Worm (Caenorhabditis elegans) whole organism, early embryonic: Measurements from ENCODE around the gene F58F6.5.
"Not testable (repeated sequence)": the region's sequence is repeated elsewhere in the genome, so short reads cannot be mapped to it uniquely, and the experiment has no call there.

Source experiments
- B0310.2 ChIP-seq: sonication (generic microtip); optimal IDR thresholded peaks from 2 replicates; lab custom pipeline; 2016; ENCODE audit warnings: mild to moderate bottlenecking, missing genetic modification characterization, missing compliant biosample characterization
- F13C5.2 ChIP-seq: sonication (generic microtip); optimal IDR thresholded peaks from 2 replicates; lab custom pipeline; 2017; ENCODE audit warnings: mild to moderate bottlenecking, missing genetic modification characterization, inconsistent platforms, missing compliant biosample characterization
- aly-1 ChIP-seq: sonication (generic microtip); optimal IDR thresholded peaks from 2 replicates; lab custom pipeline; 2016; ENCODE audit warnings: missing genetic modification characterization, missing compliant biosample characterization
- ama-1 ChIP-seq: fragments of 150-350 bp; optimal IDR thresholded peaks from 2 replicates; lab custom pipeline; 2014
- ceh-13 ChIP-seq: fragments of 200-800 bp; sonication (Bioruptor generic); optimal IDR thresholded peaks from 2 replicates; lab custom pipeline; 2018; ENCODE audit warnings: mild to moderate bottlenecking, missing genetic modification characterization, missing compliant biosample characterization
- ceh-36 ChIP-seq: sonication (generic microtip); optimal IDR thresholded peaks from 2 replicates; lab custom pipeline; 2016; ENCODE audit warnings: missing genetic modification characterization, inconsistent platforms, missing compliant biosample characterization
- ets-7 ChIP-seq: sonication (generic microtip); optimal IDR thresholded peaks from 2 replicates; lab custom pipeline; 2016; ENCODE audit warnings: missing genotype, missing genetic modification characterization, missing compliant biosample characterization
- flt-1 ChIP-seq: fragments of 200-800 bp; sonication (Bioruptor generic); IDR thresholded peaks from 2 replicates; pipeline ENCODE4 v1.3.6; 2022; ENCODE audit warnings: missing genetic modification characterization, missing compliant biosample characterization
- hmbx-1 ChIP-seq: sonication (generic microtip); optimal IDR thresholded peaks from 2 replicates; lab custom pipeline; 2016; ENCODE audit warnings: mild to moderate bottlenecking, missing genetic modification characterization, missing compliant biosample characterization
- hmg-4 ChIP-seq: fragments of 200-800 bp; sonication (Bioruptor generic); optimal IDR thresholded peaks from 2 replicates; lab custom pipeline; 2018; ENCODE audit warnings: mild to moderate bottlenecking, missing genetic modification characterization, missing compliant biosample characterization
- hnd-1 ChIP-seq: sonication (generic microtip); optimal IDR thresholded peaks from 2 replicates; lab custom pipeline; 2016; ENCODE audit warnings: missing genetic modification characterization, missing compliant biosample characterization
- pes-1 ChIP-seq: fragments of 200-800 bp; sonication (Bioruptor generic); IDR thresholded peaks from 2 replicates; pipeline ENCODE4 v1.3.6; 2022; ENCODE audit warnings: missing genetic modification reagents, missing genetic modification characterization, missing compliant biosample characterization
- scrt-1 ChIP-seq: fragments of 200-800 bp; sonication (Bioruptor generic); IDR thresholded peaks from 2 replicates; pipeline ENCODE4 v1.3.6; 2022; ENCODE audit warnings: missing genetic modification characterization, missing compliant biosample characterization
- sea-1 ChIP-seq: fragments of 200-800 bp; sonication (Bioruptor generic); conservative IDR thresholded peaks from 2 replicates; pipeline ENCODE4 v1.3.6; 2022; ENCODE audit warnings: missing genetic modification characterization, missing compliant biosample characterization
- tbx-11 ChIP-seq: fragments of 200-800 bp; sonication (Bioruptor generic); IDR thresholded peaks from 2 replicates; pipeline ENCODE4 v1.3.6; 2022; ENCODE audit warnings: missing genetic modification characterization, missing compliant biosample characterization
- tbx-37 ChIP-seq: fragments of 200-800 bp; sonication (Bioruptor generic); conservative IDR thresholded peaks from 2 replicates; pipeline ENCODE4 v1.3.6; 2022; ENCODE audit warnings: missing genetic modification reagents, missing genetic modification characterization, missing compliant biosample characterization
- tra-4 ChIP-seq: sonication (generic microtip); optimal IDR thresholded peaks from 2 replicates; lab custom pipeline; 2017; ENCODE audit warnings: missing genetic modification characterization, missing compliant biosample characterization

Gene F58F6.5

DNA sequence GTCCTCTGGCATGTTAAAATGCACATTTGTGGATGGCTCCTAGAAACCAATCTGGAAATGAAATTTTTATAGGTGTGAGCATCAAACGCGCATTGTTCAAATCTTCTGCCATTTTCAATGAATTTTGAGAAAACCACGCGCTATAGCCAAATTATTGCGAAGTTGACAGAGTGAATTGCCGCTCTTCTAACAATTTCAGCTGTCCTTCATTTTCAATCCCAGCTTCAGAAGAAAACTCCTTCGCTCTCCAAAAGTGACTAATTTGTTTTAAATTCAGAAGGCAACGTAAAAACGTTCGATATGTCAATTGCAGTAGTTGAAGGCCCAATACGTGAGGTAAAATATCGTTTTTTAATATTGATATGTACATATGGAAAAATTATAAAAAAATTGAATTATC, at the start of gene F58F6.5:
F58F6.5 (plus strand) TSS at position 301 of the 400 bp plus-strand sequence.
- not testable (repeated sequence) for TF ChIP-seq ceh-13 (GFP tag; lab: Kevin White, UChicago); B0310.2 (tag; lab: Kevin White, UChicago); ama-1 (lab: Kevin White, UChicago)

ce11 chrIV:1298984-1299383, 44.5 kb upstream of the F58F6.5 start:
- TF ChIP-seq ama-1 (lab: Kevin White, UChicago) (no peak), tbx-11 (no peak), hmg-4 (GFP tag; lab: Kevin White, UChicago) (no peak), aly-1 (no peak), flt-1 (GFP tag; lab: Robert Waterston, UW) (no peak), hnd-1 (no peak), hmbx-1 (tag; lab: Kevin White, UChicago) (no peak), ceh-13 (GFP tag; lab: Kevin White, UChicago) (no peak), pes-1 (no peak), F13C5.2 (no peak), tra-4 (no peak), sea-1 (GFP tag; lab: Robert Waterston, UW) (no peak), tbx-37 (no peak), scrt-1 (GFP tag; lab: Robert Waterston, UW) (no peak), ceh-36 (tag; lab: Kevin White, UChicago) (no peak)

ce11 chrIV:1309600-1310207, 33.8 kb upstream of the F58F6.5 start, which contains the start of the genes ddx-46 and F53H1.4:
ddx-46 (minus strand) TSS chrIV:1309650.
F53H1.4 (plus strand) TSS chrIV:1310166.
- TF ChIP-seq F13C5.2 (no peak), pes-1 (0 out of 2 replicates have a peak, but pooled peaks have one; percentile 39), tbx-37 (no peak), flt-1 (GFP tag; lab: Robert Waterston, UW) (no peak), ets-7 (tag; lab: Kevin White, UChicago) (no peak), ceh-36 (tag; lab: Kevin White, UChicago) (no peak)

DNA sequence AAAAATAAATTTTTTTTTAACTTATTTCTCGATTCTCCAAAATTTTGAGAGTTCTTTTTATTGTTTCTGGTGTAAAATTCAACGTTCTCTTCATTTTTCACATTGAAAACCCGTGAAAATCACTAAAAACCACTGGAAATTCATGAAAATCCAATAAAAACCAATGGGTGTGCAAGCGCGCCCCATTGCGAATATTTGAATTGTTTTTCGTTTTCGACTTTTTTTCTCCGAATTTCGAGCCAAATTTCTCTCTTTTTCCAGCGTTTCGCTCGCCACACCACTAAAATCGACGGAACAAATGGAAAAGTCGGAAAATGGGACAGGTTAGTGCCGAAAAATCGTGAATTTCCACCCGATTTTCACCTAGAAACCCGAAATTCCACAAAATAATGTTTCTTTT, 33.1 kb upstream of the F58F6.5 start:
- TF ChIP-seq ceh-13 (GFP tag; lab: Kevin White, UChicago) (no peak), tbx-37 (no peak), sea-1 (GFP tag; lab: Robert Waterston, UW) (no peak)

DNA sequence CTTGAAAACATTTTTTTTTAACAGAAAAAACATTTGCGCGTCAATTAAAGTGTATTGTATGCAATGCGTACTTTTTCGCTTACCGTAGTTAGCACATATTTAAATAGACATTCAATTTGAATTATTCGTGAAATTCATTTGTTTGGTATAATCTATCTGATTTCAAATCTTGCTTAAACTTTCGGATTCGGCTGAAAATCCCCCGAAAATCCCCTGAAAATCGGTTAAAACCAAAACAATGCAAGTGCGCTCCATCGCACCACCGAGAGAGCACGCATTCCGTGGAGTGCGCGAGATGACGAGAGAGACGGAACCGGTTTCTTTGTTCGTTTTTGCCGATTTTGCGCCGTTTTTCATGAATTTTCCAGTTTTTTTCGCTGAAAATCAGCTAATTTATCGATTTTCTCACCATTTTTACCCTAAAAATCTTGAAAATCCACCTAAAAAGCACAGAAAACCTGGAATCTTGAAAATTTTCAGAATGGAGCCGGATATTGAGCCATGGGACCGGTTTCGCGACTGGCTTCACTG, 14.7 kb upstream of the F58F6.5 start, which contains the start of gene F53H1.3:
F53H1.3 (plus strand) TSS at position 481 of the 531 bp plus-strand sequence.
- no peak for TF ChIP-seq B0310.2 (tag; lab: Kevin White, UChicago)

- TF ChIP-seq scrt-1 (GFP tag; lab: Robert Waterston, UW); F13C5.2; flt-1 (GFP tag; lab: Robert Waterston, UW): not testable (repeated sequence)
Observed at ce11 chrIV:1340788-1341187, 2.7 kb upstream of the F58F6.5 start, which contains the start of gene F58F6.6. F58F6.6 (plus strand) TSS chrIV:1341088.

ce11 chrIV:1346981-1347380, 3.5 kb downstream of the F58F6.5 start, which contains the start of gene rfc-2:
rfc-2 (plus strand) TSS chrIV:1347314.
- TF ChIP-seq tbx-37 (no peak), scrt-1 (GFP tag; lab: Robert Waterston, UW) (no peak), aly-1 (no peak), B0310.2 (tag; lab: Kevin White, UChicago) (no peak), hnd-1 (no peak), ets-7 (tag; lab: Kevin White, UChicago) (no peak), sea-1 (GFP tag; lab: Robert Waterston, UW) (no peak), F13C5.2 (no peak), pes-1 (no peak), flt-1 (GFP tag; lab: Robert Waterston, UW) (no peak), hmg-4 (GFP tag; lab: Kevin White, UChicago) (no peak), ama-1 (lab: Kevin White, UChicago) (no peak)

DNA sequence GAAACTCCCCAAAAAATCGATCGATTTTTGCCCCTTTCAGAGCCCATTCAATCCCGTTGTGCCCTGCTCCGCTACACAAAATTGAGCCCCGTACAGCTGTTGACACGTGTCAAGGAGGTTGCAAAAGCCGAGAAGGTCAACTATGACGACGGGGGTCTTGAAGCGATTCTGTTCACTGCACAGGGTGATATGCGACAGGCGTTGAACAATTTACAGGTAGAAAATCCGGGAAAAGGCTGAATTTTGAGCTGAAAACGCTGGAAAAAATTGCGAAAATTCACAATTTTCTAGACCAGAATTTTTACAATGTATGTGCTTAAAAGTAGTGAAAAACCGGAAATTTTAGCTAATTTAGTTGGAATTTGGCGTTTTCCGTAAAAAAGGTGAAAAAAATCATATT, 5.9 kb downstream of the F58F6.5 start:
- no peak for TF ChIP-seq ama-1 (lab: Kevin White, UChicago)
- TF ChIP-seq F13C5.2, result no peak
- no peak for TF ChIP-seq tra-4

- TF ChIP-seq scrt-1 (GFP tag; lab: Robert Waterston, UW) (no peak), ceh-13 (GFP tag; lab: Kevin White, UChicago) (no peak), tra-4 (no peak), sea-1 (GFP tag; lab: Robert Waterston, UW) (no peak), flt-1 (GFP tag; lab: Robert Waterston, UW) (no peak), hmg-4 (GFP tag; lab: Kevin White, UChicago) (no peak), tbx-37 (no peak), F13C5.2 (no peak), ama-1 (lab: Kevin White, UChicago) (no peak), tbx-11 (no peak), hmbx-1 (tag; lab: Kevin White, UChicago) (no peak), B0310.2 (tag; lab: Kevin White, UChicago) (no peak), pes-1 (no peak), ets-7 (tag; lab: Kevin White, UChicago) (no peak)
Observed at ce11 chrIV:1353811-1354210, 10.3 kb downstream of the F58F6.5 start.
